Worm (Caenorhabditis elegans) whole organism, dauer: Measurements from ENCODE around the gene C46F11.6.

Source experiments
- unc-62 ChIP-seq: sonication (generic microtip); optimal IDR thresholded peaks from 2 replicates; lab custom pipeline; 2017; ENCODE audit warnings: missing biosample characterization, missing genetic modification reagents, missing genetic modification characterization

Gene C46F11.6

ce11 chrIII:3670336-3670735 lies at the start of gene C46F11.6:
Gene C46F11.6, minus strand, starts transcription at chrIII:3670436.
- TF ChIP-seq unc-62, result no peak

- TF ChIP-seq unc-62, result no peak
Observed at ce11 chrIII:3719564-3719963, 49.3 kb upstream of the C46F11.6 start, which contains the start of gene C14B1.8. Gene C14B1.8, minus strand, starts transcription at chrIII:3719680.

- no peak for TF ChIP-seq unc-62
Observed at ce11 chrIII:3716073-3716659, 45.9 kb upstream of the C46F11.6 start.

ce11 chrIII:3713163-3713562 lies 42.9 kb upstream of the C46F11.6 start, which contains the start of gene nrde-1:
Gene nrde-1, plus strand, starts transcription at chrIII:3713463.
- no peak for TF ChIP-seq unc-62

ce11 chrIII:3709030-3709429 lies 38.8 kb upstream of the C46F11.6 start, which contains the start of gene alkb-8:
Gene alkb-8, plus strand, starts transcription at chrIII:3709330.
- no peak for TF ChIP-seq unc-62

ce11 chrIII:3706586-3706985 lies 36.4 kb upstream of the C46F11.6 start, which contains the start of gene dph-1:
Gene dph-1, plus strand, starts transcription at chrIII:3706886.
- no peak for TF ChIP-seq unc-62

- TF ChIP-seq unc-62, result no peak
Observed at ce11 chrIII:3704967-3705366, 34.7 kb upstream of the C46F11.6 start, which contains the start of gene wdr-5.1. Gene wdr-5.1, plus strand, starts transcription at chrIII:3705285.

- TF ChIP-seq unc-62, result no peak
Observed at ce11 chrIII:3703397-3703796, 33.2 kb upstream of the C46F11.6 start, which contains the start of gene C14B1.3. Gene C14B1.3, plus strand, starts transcription at chrIII:3703564.

- no peak for TF ChIP-seq unc-62
Observed at ce11 chrIII:3701411-3702310, 31.4 kb upstream of the C46F11.6 start, which contains the start of the genes pdi-1 and C14B1.2. Gene pdi-1, minus strand, starts transcription at chrIII:3701461. Gene C14B1.2, plus strand, starts transcription at chrIII:3702260.

- TF ChIP-seq unc-62, result no peak
Observed at ce11 chrIII:3699275-3699674, 29.0 kb upstream of the C46F11.6 start, which contains the start of gene cyn-9. Gene cyn-9, minus strand, starts transcription at chrIII:3699640.

ce11 chrIII:3698366-3698765 lies 28.1 kb upstream of the C46F11.6 start:
- TF ChIP-seq unc-62, result no peak

- no peak for TF ChIP-seq unc-62
Observed at ce11 chrIII:3694572-3694971, 24.3 kb upstream of the C46F11.6 start, which contains the start of gene npr-15. Gene npr-15, minus strand, starts transcription at chrIII:3694672.

ce11 chrIII:3692516-3692915 lies 22.3 kb upstream of the C46F11.6 start:
- no peak for TF ChIP-seq unc-62

ce11 chrIII:3682869-3683403 lies 12.7 kb upstream of the C46F11.6 start:
- TF ChIP-seq unc-62, result no peak

ce11 chrIII:3681351-3681938 lies 11.2 kb upstream of the C46F11.6 start:
- TF ChIP-seq unc-62, result no peak

- TF ChIP-seq unc-62, result no peak
Observed at ce11 chrIII:3679083-3679482, 8.8 kb upstream of the C46F11.6 start.

ce11 chrIII:3677378-3677777 lies 7.1 kb upstream of the C46F11.6 start:
- TF ChIP-seq unc-62, result no peak
